Fruit fly (Drosophila melanogaster) whole organism, embryonic: ENCODE results near the gene rhea.

Experiments used
- ATbp ChIP-seq: fragments of 200-800 bp; sonication (Bioruptor generic); optimal IDR thresholded peaks from 2 replicates; lab custom pipeline; 2017; ENCODE audit warnings: missing biosample characterization, mild to moderate bottlenecking, missing genetic modification characterization, missing genetic modification reagents
- CG10267 ChIP-seq: fragments of 200-800 bp; sonication (Bioruptor generic); optimal IDR thresholded peaks from 2 replicates; lab custom pipeline; 2018; ENCODE audit warnings: missing biosample characterization, mild to moderate bottlenecking, missing genetic modification characterization, moderate library complexity
- CG10565 ChIP-seq: fragments of 200-800 bp; sonication (Bioruptor generic); optimal IDR thresholded peaks from 3 replicates; lab custom pipeline; 2016; ENCODE audit warnings: missing biosample characterization, mild to moderate bottlenecking, missing genetic modification characterization
- CG12071 ChIP-seq: fragments of 200-800 bp; sonication (Bioruptor generic); optimal IDR thresholded peaks from 3 replicates; lab custom pipeline; 2018; ENCODE audit warnings: missing biosample characterization, mild to moderate bottlenecking, missing genetic modification characterization
- CG12104 ChIP-seq: fragments of 200-800 bp; sonication (Bioruptor generic); optimal IDR thresholded peaks from 3 replicates; lab custom pipeline; 2016; ENCODE audit warnings: missing biosample characterization, missing genetic modification characterization
- CG12391 ChIP-seq: fragments of 200-800 bp; sonication (Bioruptor generic); optimal IDR thresholded peaks from 3 replicates; lab custom pipeline; 2018; ENCODE audit warnings: missing biosample characterization, mild to moderate bottlenecking, missing genetic modification characterization, moderate library complexity
- CG12942 ChIP-seq: fragments of 200-800 bp; sonication (Bioruptor generic); optimal IDR thresholded peaks from 3 replicates; lab custom pipeline; 2016; ENCODE audit warnings: missing biosample characterization, missing genetic modification characterization
- CG16813 ChIP-seq: fragments of 200-800 bp; sonication (Bioruptor generic); IDR thresholded peaks from 3 replicates; pipeline ENCODE4 v1.3.6; 2022; ENCODE audit warnings: missing biosample characterization, missing genetic modification characterization; ENCODE audit not compliant: partially characterized antibody
- CG1832 ChIP-seq: fragments of 200-800 bp; sonication (Bioruptor generic); optimal IDR thresholded peaks from 2 replicates; lab custom pipeline; 2017; ENCODE audit warnings: missing biosample characterization, mild to moderate bottlenecking, missing genetic modification characterization, inconsistent platforms
- CG3281 ChIP-seq: fragments of 200-800 bp; sonication (Bioruptor generic); optimal IDR thresholded peaks from 3 replicates; lab custom pipeline; 2017; ENCODE audit warnings: missing biosample characterization, mild to moderate bottlenecking, missing genetic modification characterization
- CG3407 ChIP-seq: fragments of 200-800 bp; sonication (Bioruptor generic); optimal IDR thresholded peaks from 2 replicates; lab custom pipeline; 2018; ENCODE audit warnings: missing biosample characterization, mild to moderate bottlenecking, missing genetic modification characterization
- CG34224 ChIP-seq: fragments of 200-800 bp; sonication (Bioruptor generic); IDR thresholded peaks from 3 replicates; pipeline ENCODE4 v1.3.6; 2022; ENCODE audit warnings: missing biosample characterization, missing genetic modification characterization; ENCODE audit not compliant: partially characterized antibody
- CG4282 ChIP-seq: fragments of 200-800 bp; sonication (Bioruptor generic); optimal IDR thresholded peaks from 2 replicates; lab custom pipeline; 2016; ENCODE audit warnings: missing biosample characterization, missing genetic modification characterization
- CG4360 ChIP-seq: fragments of 200-800 bp; sonication (Bioruptor generic); IDR thresholded peaks from 2 replicates; pipeline ENCODE4 v1.3.6; 2022; ENCODE audit warnings: missing biosample characterization, missing genetic modification characterization
- CG5245 ChIP-seq: fragments of 200-800 bp; sonication (Bioruptor generic); optimal IDR thresholded peaks from 3 replicates; lab custom pipeline; 2016; ENCODE audit warnings: missing biosample characterization, missing genetic modification characterization
- CG8478 ChIP-seq: fragments of >200 bp; optimal IDR thresholded peaks from 2 replicates; lab custom pipeline; 2018
- CG9437 ChIP-seq: fragments of 200-800 bp; sonication (Bioruptor generic); optimal IDR thresholded peaks from 2 replicates; lab custom pipeline; 2018; ENCODE audit warnings: missing biosample characterization, mild to moderate bottlenecking, missing genetic modification characterization
- CG9932 ChIP-seq: fragments of 200-800 bp; sonication (Bioruptor generic); IDR thresholded peaks from 2 replicates; pipeline ENCODE4 v1.3.6; 2022; ENCODE audit warnings: missing biosample characterization, missing genetic modification characterization
- CHES-1-like ChIP-seq: fragments of 200-800 bp; sonication (Bioruptor generic); optimal IDR thresholded peaks from 2 replicates; lab custom pipeline; 2016; ENCODE audit warnings: missing biosample characterization, missing genetic modification characterization
- D19B ChIP-seq: fragments of 200-800 bp; sonication (Bioruptor generic); optimal IDR thresholded peaks from 2 replicates; lab custom pipeline; 2017; ENCODE audit warnings: missing biosample characterization, mild to moderate bottlenecking, missing genetic modification characterization
- Drgx ChIP-seq: fragments of 200-800 bp; sonication (Bioruptor generic); IDR thresholded peaks from 2 replicates; pipeline ENCODE4 v1.3.6; 2022; ENCODE audit warnings: missing biosample characterization, missing genetic modification characterization
- HLH3B ChIP-seq: fragments of 200-800 bp; sonication (Bioruptor generic); IDR thresholded peaks from 2 replicates; pipeline ENCODE4 v1.3.6; 2022; ENCODE audit warnings: missing biosample characterization, missing genetic modification characterization
- Max ChIP-seq: fragments of 200-800 bp; sonication (Bioruptor generic); optimal IDR thresholded peaks from 2 replicates; lab custom pipeline; 2016; ENCODE audit warnings: missing biosample characterization, mild to moderate bottlenecking, missing genetic modification characterization
- Nf-YA ChIP-seq: fragments of 200-800 bp; sonication (Bioruptor generic); IDR thresholded peaks from 2 replicates; pipeline ENCODE4 v1.3.6; 2022; ENCODE audit warnings: missing biosample characterization, missing genetic modification characterization
- Side ChIP-seq: fragments of 200-800 bp; sonication (Bioruptor generic); optimal IDR thresholded peaks from 2 replicates; lab custom pipeline; 2016; ENCODE audit warnings: missing biosample characterization, missing genetic modification characterization
- Sox102F ChIP-seq: fragments of 200-800 bp; sonication (Bioruptor generic); optimal IDR thresholded peaks from 2 replicates; lab custom pipeline; 2018; ENCODE audit warnings: missing biosample characterization, mild to moderate bottlenecking, missing genetic modification characterization, moderate library complexity
- Stat92E ChIP-seq, 3 experiments: fragments of >200 bp in 2 of 3; fragments of 200-800 bp in 1 of 3; sonication (Bioruptor generic) in 1 of 3; optimal IDR thresholded peaks; 2 replicates each; lab custom pipeline; 2017 to 2019; ENCODE audit warnings: missing biosample characterization in 3 of 3, missing genetic modification characterization in 3 of 3, mild to moderate bottlenecking in 1 of 3, moderate library complexity in 1 of 3
- Usf ChIP-seq: fragments of 200-800 bp; sonication (Bioruptor generic); optimal IDR thresholded peaks from 2 replicates; lab custom pipeline; 2017; ENCODE audit warnings: missing genotype, missing biosample characterization, missing genetic modification characterization
- abd-A ChIP-seq: fragments of 200-800 bp; sonication (Bioruptor generic); optimal IDR thresholded peaks from 3 replicates; lab custom pipeline; 2019; ENCODE audit warnings: missing biosample characterization, mild to moderate bottlenecking, missing genetic modification characterization, moderate library complexity
- al ChIP-seq: fragments of 200-800 bp; sonication (Bioruptor generic); IDR thresholded peaks from 2 replicates; pipeline ENCODE4 v1.3.6; 2022; ENCODE audit warnings: missing biosample characterization, missing genetic modification characterization
- ash1 ChIP-seq: fragments of 200-800 bp; sonication (Bioruptor generic); optimal IDR thresholded peaks from 2 replicates; lab custom pipeline; 2018; ENCODE audit warnings: missing biosample characterization, mild to moderate bottlenecking, missing genetic modification characterization
- bowl ChIP-seq: fragments of 200-800 bp; sonication (Bioruptor generic); IDR thresholded peaks from 2 replicates; pipeline ENCODE4 v1.3.6; 2022; ENCODE audit warnings: missing biosample characterization, missing genetic modification characterization
- br ChIP-seq: fragments of >200 bp; optimal IDR thresholded peaks from 2 replicates; lab custom pipeline; 2017
- cg ChIP-seq: fragments of 200-800 bp; sonication (Bioruptor generic); optimal IDR thresholded peaks from 3 replicates; lab custom pipeline; 2019; ENCODE audit warnings: missing biosample characterization, mild to moderate bottlenecking, missing genetic modification characterization, moderate library complexity
- corto ChIP-seq: fragments of 200-800 bp; sonication (Bioruptor generic); optimal IDR thresholded peaks from 2 replicates; lab custom pipeline; 2016; ENCODE audit warnings: missing biosample characterization, mild to moderate bottlenecking, missing genetic modification characterization, moderate library complexity
- crc ChIP-seq: fragments of 200-800 bp; sonication (Bioruptor generic); optimal IDR thresholded peaks from 2 replicates; lab custom pipeline; 2016; ENCODE audit warnings: missing biosample characterization, missing genetic modification characterization
- dpn ChIP-seq, 2 experiments: fragments of 200-800 bp; sonication (Bioruptor generic); optimal IDR thresholded peaks; 3 replicates each; lab custom pipeline; 2016; ENCODE audit warnings: missing biosample characterization in 2 of 2, missing genetic modification characterization in 2 of 2
- fu2 ChIP-seq: fragments of 200-800 bp; sonication (Bioruptor generic); optimal IDR thresholded peaks from 2 replicates; lab custom pipeline; 2016; ENCODE audit warnings: missing biosample characterization, missing genetic modification characterization
- grau ChIP-seq: fragments of 200-800 bp; optimal IDR thresholded peaks from 3 replicates; lab custom pipeline; 2019; ENCODE audit warnings: missing biosample characterization, mild to moderate bottlenecking, missing genetic modification characterization, moderate library complexity
- gsb ChIP-seq: fragments of 200-800 bp; sonication (Bioruptor generic); IDR thresholded peaks from 2 replicates; pipeline ENCODE4 v1.3.6; 2022; ENCODE audit warnings: missing biosample characterization, missing genetic modification characterization
- hth ChIP-seq: fragments of >200 bp; optimal IDR thresholded peaks from 2 replicates; lab custom pipeline; 2017; ENCODE audit warnings: inconsistent platforms
- jigr1 ChIP-seq: fragments of 200-800 bp; sonication (Bioruptor generic); IDR thresholded peaks from 3 replicates; pipeline ENCODE4 v1.3.6; 2022; ENCODE audit warnings: missing biosample characterization, missing genetic modification characterization
- nerfin-1 ChIP-seq: fragments of 200-800 bp; sonication (Bioruptor generic); optimal IDR thresholded peaks from 3 replicates; lab custom pipeline; 2019; ENCODE audit warnings: missing biosample characterization, mild to moderate bottlenecking, missing genetic modification characterization, moderate library complexity
- nmo ChIP-seq: fragments of 200-800 bp; sonication (Bioruptor generic); optimal IDR thresholded peaks from 2 replicates; lab custom pipeline; 2018; ENCODE audit warnings: missing biosample characterization, mild to moderate bottlenecking, missing genetic modification characterization, moderate library complexity
- onecut ChIP-seq: fragments of 200-800 bp; sonication (Bioruptor generic); IDR thresholded peaks from 2 replicates; pipeline ENCODE4 v1.3.6; 2022; ENCODE audit warnings: missing biosample characterization, missing genetic modification characterization
- pho ChIP-seq: fragments of 200-800 bp; sonication (Bioruptor generic); optimal IDR thresholded peaks from 2 replicates; lab custom pipeline; 2016; ENCODE audit warnings: missing biosample characterization, missing genetic modification characterization
- ro ChIP-seq: fragments of 200-800 bp; sonication (Bioruptor generic); IDR thresholded peaks from 2 replicates; pipeline ENCODE4 v1.3.6; 2022; ENCODE audit warnings: missing biosample characterization, missing genetic modification characterization
- salm ChIP-seq: fragments of 200-800 bp; sonication (Bioruptor generic); optimal IDR thresholded peaks from 2 replicates; lab custom pipeline; 2018; ENCODE audit warnings: missing biosample characterization, mild to moderate bottlenecking, missing genetic modification characterization
- tll ChIP-seq, 2 experiments: fragments of 200-800 bp in 1 of 2; fragments of >200 bp in 1 of 2; sonication (Bioruptor generic) in 1 of 2; optimal IDR thresholded peaks; 2 replicates each; lab custom pipeline; 2017 to 2019; ENCODE audit warnings: missing biosample characterization in 2 of 2, missing genetic modification characterization in 2 of 2, mild to moderate bottlenecking in 1 of 2, moderate library complexity in 1 of 2
- zfh1 ChIP-seq: fragments of 200-800 bp; sonication (Bioruptor generic); IDR thresholded peaks from 3 replicates; pipeline ENCODE4 v1.3.6; 2022; ENCODE audit warnings: missing biosample characterization, missing genetic modification characterization

The rhea gene

DNA sequence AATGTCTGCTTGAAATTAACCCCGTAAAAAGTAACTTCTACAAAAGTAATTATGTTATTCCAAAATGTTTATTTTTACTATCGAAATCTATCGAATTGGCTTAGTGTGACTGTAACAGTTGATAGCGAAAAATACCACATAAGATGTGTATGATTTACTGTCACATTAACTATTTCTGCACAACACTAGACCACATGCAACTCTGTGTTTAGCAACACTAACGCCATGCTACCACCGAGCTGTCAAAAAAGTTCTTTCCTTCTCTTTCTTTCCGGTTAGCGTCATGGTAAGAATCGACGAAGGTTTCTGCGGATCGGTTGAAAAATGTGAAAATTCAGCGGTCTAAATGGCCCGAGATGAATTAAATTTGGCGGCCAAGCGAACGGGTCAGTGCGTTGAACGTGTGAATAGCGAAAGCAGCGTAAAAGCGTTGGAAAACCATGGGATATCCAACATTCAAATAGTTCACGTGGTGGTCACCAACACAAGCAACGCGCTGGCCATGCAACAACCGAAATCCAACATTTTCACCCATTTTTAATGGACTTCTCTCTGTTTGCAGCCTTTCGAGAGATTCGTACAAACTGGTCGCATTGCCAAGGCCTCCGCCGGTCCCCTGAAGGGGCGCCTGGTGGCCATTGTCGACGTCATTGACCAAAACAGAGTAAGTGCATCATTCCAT lies 56.1 kb downstream of the rhea start, which contains the start of the genes Nelf-E and RpL14 (continued):
- TF ChIP-seq Stat92E (GFP tag; optimal IDR thresholded peaks at IDR 0.05; lab: Kevin White, UChicago) (peak in 1 of 3 experiments; percentile 92), ATbp (GFP tag; lab: Kevin White, UChicago) (peak; percentile 94), abd-A (tag; lab: Kevin White, UChicago) (no peak), CG16813 (GFP tag; lab: Robert Waterston, UW) (no peak; the same call in 1 of the 3 replicates), al (peak; percentile 89), fu2 (GFP tag; lab: Kevin White, UChicago) (peak; percentile 95), hth (no peak), HLH3B (GFP tag; lab: Robert Waterston, UW) (peak; percentile 92), CG12391 (tag; lab: Kevin White, UChicago) (peak; percentile 95), CG8478 (lab: Kevin White, UChicago) (no peak), CG9932 (peak; percentile 95), CG4282 (GFP tag; lab: Kevin White, UChicago) (peak; percentile 94), CG34224 (GFP tag; lab: Robert Waterston, UW) (0 out of 3 replicates have a peak, but pooled peaks have one; percentile 49), CG1832 (peak; percentile 55), D19B (GFP tag; lab: Kevin White, UChicago) (peak; percentile 86), Usf (GFP tag; lab: Kevin White, UChicago) (peak; percentile 86), dpn (GFP tag; optimal IDR thresholded peaks at IDR 0.05; lab: Kevin White, UChicago) (peak; percentile 87 to 97), grau (tag; lab: Kevin White, UChicago) (peak; percentile 90), salm (tag; lab: Kevin White, UChicago) (peak; percentile 89), jigr1 (GFP tag; lab: Robert Waterston, UW) (no peak), CG5245 (GFP tag; lab: Kevin White, UChicago) (peak; percentile 83), CG12104 (peak; percentile 92), crc (GFP tag; lab: Kevin White, UChicago) (peak; percentile 93), bowl (GFP tag; lab: Robert Waterston, UW) (peak; percentile 87), corto (GFP tag; lab: Kevin White, UChicago) (peak; percentile 8), CG3281 (GFP tag; lab: Kevin White, UChicago) (peak; percentile 97), zfh1 (peak; percentile 96), gsb (peak; percentile 82), Side (peak; percentile 97), CHES-1-like (peak; percentile 98), CG10267 (tag; lab: Kevin White, UChicago) (peak; percentile 100), cg (GFP tag; lab: Kevin White, UChicago) (peak; percentile 21), nmo (GFP tag; lab: Kevin White, UChicago) (peak; percentile 93), CG12942 (GFP tag; lab: Kevin White, UChicago) (peak; percentile 79), br (lab: Kevin White, UChicago) (no peak), onecut (GFP tag; lab: Robert Waterston, UW) (peak; percentile 95), Drgx (peak; percentile 75), nerfin-1 (tag; lab: Kevin White, UChicago) (peak; percentile 92), CG3407 (GFP tag; lab: Kevin White, UChicago) (peak; percentile 94), ro (GFP tag; lab: Robert Waterston, UW) (peak; percentile 58; the same call in 1 of the 2 replicates), Nf-YA (GFP tag; lab: Robert Waterston, UW) (peak; percentile 88), tll (GFP tag; optimal IDR thresholded peaks at IDR 0.05; lab: Kevin White, UChicago) (peak in 1 of 2 experiments; percentile 64), pho (peak; percentile 96), CG4360 (GFP tag; lab: Robert Waterston, UW) (peak; percentile 59; the same call in 1 of the 2 replicates), CG10565 (GFP tag; lab: Kevin White, UChicago) (peak; percentile 70), ash1 (GFP tag; lab: Kevin White, UChicago) (peak; percentile 98), CG12071 (GFP tag; lab: Kevin White, UChicago) (peak; percentile 97), Sox102F (GFP tag; lab: Kevin White, UChicago) (peak; percentile 80), Max (peak; percentile 92), CG9437 (GFP tag; lab: Kevin White, UChicago) (peak; percentile 88)
